Fruit fly (Drosophila melanogaster) S2 (cell line): ENCODE results near the gene MED10.

Experiments
- CG8478 ChIP-seq: fragments of >200 bp; optimal IDR thresholded peaks from 2 replicates; lab custom pipeline; 2018
- CTCF ChIP-seq, 2 experiments: fragments of >200 bp; optimal IDR thresholded peaks; 2 replicates each; lab custom pipeline; 2018

DNA sequence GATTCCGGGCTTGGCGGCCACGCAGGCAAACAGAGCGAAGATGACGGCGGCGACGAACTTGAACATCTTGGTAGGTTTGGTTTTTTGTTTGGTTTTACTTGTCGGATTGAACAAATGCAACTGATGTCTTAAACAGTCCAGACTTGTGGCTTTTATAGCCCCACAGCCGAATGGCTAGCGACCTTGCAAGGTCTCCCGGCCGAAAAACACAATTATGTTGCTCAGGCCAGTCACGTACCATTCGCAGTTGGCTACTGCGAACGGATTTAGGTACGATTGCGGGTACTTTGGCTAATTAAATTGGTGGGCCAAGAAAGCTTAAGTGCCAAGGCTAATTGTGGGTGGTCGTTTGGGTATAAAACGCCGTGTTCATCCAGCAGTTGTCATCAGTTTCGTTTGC is 33.1 kb downstream of the MED10 start, which contains the start of the genes CG13051 and CG13069:
- no peak for TF ChIP-seq CTCF (optimal IDR thresholded peaks at IDR 0.05; lab: Kevin White, UChicago)
- no peak for TF ChIP-seq CG8478 (lab: Kevin White, UChicago)
